Fruit fly (Drosophila melanogaster) whole organism, embryonic: ENCODE data around the gene CG17744.

ENCODE experiments used
- Awh ChIP-seq: fragments of 200-800 bp; sonication (Bioruptor generic); IDR thresholded peaks from 2 replicates; pipeline ENCODE4, ENCODE4 v1.3.6; 2022; ENCODE audit warnings: missing biosample characterization, missing genetic modification characterization
- BEAF-32 ChIP-seq: fragments of 200-800 bp; sonication (Bioruptor generic); optimal IDR thresholded peaks from 3 replicates; lab custom pipeline; 2017; ENCODE audit warnings: missing biosample characterization, missing genetic modification characterization, mild to moderate bottlenecking, moderate library complexity, missing genetic modification reagents
- BtbVII ChIP-seq: fragments of 200-800 bp; sonication (Bioruptor generic); optimal IDR thresholded peaks from 3 replicates; lab custom pipeline; 2017; ENCODE audit warnings: missing biosample characterization, mild to moderate bottlenecking, missing genetic modification characterization
- CG10209 ChIP-seq: fragments of 200-800 bp; sonication (Bioruptor generic); optimal IDR thresholded peaks from 3 replicates; lab custom pipeline; 2017; ENCODE audit warnings: missing biosample characterization, mild to moderate bottlenecking, missing genetic modification characterization, missing genetic modification reagents
- CG10431 ChIP-seq: fragments of 200-800 bp; sonication (Bioruptor generic); optimal IDR thresholded peaks from 3 replicates; lab custom pipeline; 2018; ENCODE audit warnings: missing biosample characterization, mild to moderate bottlenecking, missing genetic modification characterization
- CG11398 ChIP-seq: fragments of 200-800 bp; sonication (Bioruptor generic); optimal IDR thresholded peaks from 2 replicates; lab custom pipeline; 2016; ENCODE audit warnings: missing biosample characterization, missing genetic modification characterization
- CG13296 ChIP-seq: fragments of 200-800 bp; sonication (Bioruptor generic); optimal IDR thresholded peaks from 3 replicates; lab custom pipeline; 2018; ENCODE audit warnings: missing biosample characterization, mild to moderate bottlenecking, missing genetic modification characterization
- CG13424 ChIP-seq: fragments of 200-800 bp; sonication (Bioruptor generic); optimal IDR thresholded peaks from 2 replicates; lab custom pipeline; 2019; ENCODE audit warnings: missing biosample characterization, mild to moderate bottlenecking, missing genetic modification characterization, moderate library complexity
- CG13624 ChIP-seq: fragments of 200-800 bp; sonication (Bioruptor generic); optimal IDR thresholded peaks from 2 replicates; lab custom pipeline; 2016; ENCODE audit warnings: missing biosample characterization, missing genetic modification characterization
- CG14014 ChIP-seq: fragments of 200-800 bp; sonication (Bioruptor generic); IDR thresholded peaks from 2 replicates; pipeline ENCODE4 v1.3.6; 2022; ENCODE audit warnings: missing biosample characterization, missing genetic modification characterization
- CG15601 ChIP-seq: fragments of 200-800 bp; sonication (Bioruptor generic); optimal IDR thresholded peaks from 3 replicates; lab custom pipeline; 2019; ENCODE audit warnings: missing biosample characterization, mild to moderate bottlenecking, missing genetic modification characterization, moderate library complexity
- CG17802 ChIP-seq: fragments of 200-800 bp; sonication (Bioruptor generic); optimal IDR thresholded peaks from 2 replicates; lab custom pipeline; 2018; ENCODE audit warnings: missing biosample characterization, mild to moderate bottlenecking, missing genetic modification characterization, moderate library complexity
- CG18262 ChIP-seq: fragments of 200-800 bp; optimal IDR thresholded peaks from 3 replicates; lab custom pipeline; 2019; ENCODE audit warnings: missing biosample characterization, mild to moderate bottlenecking, missing genetic modification characterization, moderate library complexity
- CG18764 ChIP-seq: fragments of 200-800 bp; sonication (Bioruptor generic); optimal IDR thresholded peaks from 3 replicates; lab custom pipeline; 2016; ENCODE audit warnings: missing biosample characterization, missing genetic modification characterization
- CG30403 ChIP-seq: fragments of 200-800 bp; sonication (Bioruptor generic); optimal IDR thresholded peaks from 3 replicates; lab custom pipeline; 2016; ENCODE audit warnings: missing biosample characterization, missing genetic modification characterization
- CG34224 ChIP-seq: fragments of 200-800 bp; sonication (Bioruptor generic); IDR thresholded peaks from 3 replicates; pipeline ENCODE4 v1.3.6; 2022; ENCODE audit warnings: missing biosample characterization, missing genetic modification characterization; ENCODE audit not compliant: partially characterized antibody
- CG34376 ChIP-seq: fragments of 200-800 bp; sonication (Bioruptor generic); optimal IDR thresholded peaks from 2 replicates; lab custom pipeline; 2018; ENCODE audit warnings: missing biosample characterization, mild to moderate bottlenecking, missing genetic modification characterization
- CG4404 ChIP-seq: fragments of 200-800 bp; sonication (Bioruptor generic); IDR thresholded peaks from 2 replicates; pipeline ENCODE4 v1.3.6; 2022; ENCODE audit warnings: missing biosample characterization, missing genetic modification characterization
- CG5953 ChIP-seq: fragments of 200-800 bp; sonication (Bioruptor generic); IDR thresholded peaks from 2 replicates; pipeline ENCODE4 v1.3.6; 2022; ENCODE audit warnings: missing biosample characterization, missing genetic modification characterization
- CG6854 ChIP-seq: fragments of 200-800 bp; sonication (Bioruptor generic); optimal IDR thresholded peaks from 3 replicates; lab custom pipeline; 2017; ENCODE audit warnings: missing biosample characterization, mild to moderate bottlenecking, missing genetic modification characterization
- CG7786 ChIP-seq: fragments of 200-800 bp; sonication (Bioruptor generic); optimal IDR thresholded peaks from 2 replicates; lab custom pipeline; 2016; ENCODE audit warnings: missing biosample characterization, missing genetic modification characterization
- CG7987 ChIP-seq: fragments of 200-800 bp; sonication (Bioruptor generic); optimal IDR thresholded peaks from 2 replicates; lab custom pipeline; 2018; ENCODE audit warnings: missing biosample characterization, mild to moderate bottlenecking, missing genetic modification characterization, moderate library complexity
- CkIIα-i1 ChIP-seq: fragments of 200-800 bp; sonication (Bioruptor generic); IDR thresholded peaks from 2 replicates; pipeline ENCODE4 v1.3.6; 2022; ENCODE audit warnings: missing biosample characterization, missing genetic modification characterization
- Fer3 ChIP-seq: fragments of 200-800 bp; sonication (Bioruptor generic); optimal IDR thresholded peaks from 2 replicates; lab custom pipeline; 2018; ENCODE audit warnings: missing biosample characterization, mild to moderate bottlenecking, missing genetic modification characterization, moderate library complexity
- HmgD ChIP-seq: fragments of 200-800 bp; sonication (Bioruptor generic); optimal IDR thresholded peaks from 3 replicates; lab custom pipeline; 2016; ENCODE audit warnings: missing biosample characterization, missing genetic modification characterization
- Hr51 ChIP-seq, 2 experiments: fragments of 200-800 bp; sonication (Bioruptor generic); optimal IDR thresholded peaks; 2 replicates in 1 of 2; 3 replicates in 1 of 2; lab custom pipeline; 2016 to 2018; ENCODE audit warnings: missing biosample characterization in 2 of 2, missing genetic modification characterization in 2 of 2, mild to moderate bottlenecking in 1 of 2, moderate library complexity in 1 of 2
- Mes4 ChIP-seq: fragments of 200-800 bp; sonication (Bioruptor generic); optimal IDR thresholded peaks from 2 replicates; lab custom pipeline; 2016; ENCODE audit warnings: missing biosample characterization, missing genetic modification characterization
- NC2β ChIP-seq: fragments of 200-800 bp; sonication (Bioruptor generic); optimal IDR thresholded peaks from 2 replicates; lab custom pipeline; 2016; ENCODE audit warnings: missing biosample characterization, missing genetic modification characterization
- Rx ChIP-seq: fragments of 200-800 bp; sonication (Bioruptor generic); IDR thresholded peaks from 2 replicates; pipeline ENCODE4 v1.3.6; 2022; ENCODE audit warnings: missing biosample characterization, missing genetic modification characterization
- Spps ChIP-seq: fragments of 200-800 bp; sonication (Bioruptor generic); optimal IDR thresholded peaks from 2 replicates; lab custom pipeline; 2018; ENCODE audit warnings: missing biosample characterization, mild to moderate bottlenecking, missing genetic modification characterization
- Taf1 ChIP-seq: fragments of 200-800 bp; sonication (Bioruptor generic); IDR thresholded peaks from 2 replicates; pipeline ENCODE4 v1.3.6; 2022; ENCODE audit warnings: missing biosample characterization, missing genetic modification characterization
- Vsx1 ChIP-seq: fragments of 200-800 bp; sonication (Bioruptor generic); optimal IDR thresholded peaks from 2 replicates; lab custom pipeline; 2017; ENCODE audit warnings: missing biosample characterization, mild to moderate bottlenecking, missing genetic modification characterization, missing genetic modification reagents
- ab ChIP-seq: fragments of 200-800 bp; sonication (Bioruptor generic); optimal IDR thresholded peaks from 2 replicates; lab custom pipeline; 2016; ENCODE audit warnings: missing biosample characterization, missing genetic modification characterization
- ash1 ChIP-seq: fragments of 200-800 bp; sonication (Bioruptor generic); optimal IDR thresholded peaks from 2 replicates; lab custom pipeline; 2018; ENCODE audit warnings: missing biosample characterization, mild to moderate bottlenecking, missing genetic modification characterization
- cas ChIP-seq: fragments of 200-800 bp; sonication (Bioruptor generic); IDR thresholded peaks from 2 replicates; pipeline ENCODE4 v1.3.6; 2022; ENCODE audit warnings: missing biosample characterization, missing genetic modification characterization
- caup ChIP-seq: fragments of 200-800 bp; sonication (Bioruptor generic); optimal IDR thresholded peaks from 3 replicates; lab custom pipeline; 2017; ENCODE audit warnings: missing biosample characterization, mild to moderate bottlenecking, missing genetic modification characterization, moderate library complexity; ENCODE audit not compliant: severe bottlenecking
- chinmo ChIP-seq: fragments of 200-800 bp; sonication (Bioruptor generic); IDR thresholded peaks from 4 replicates; pipeline ENCODE4 v1.3.6; 2022; ENCODE audit warnings: missing biosample characterization, missing genetic modification characterization; ENCODE audit not compliant: partially characterized antibody
- chm ChIP-seq: fragments of 200-800 bp; sonication (Bioruptor generic); IDR thresholded peaks from 2 replicates; pipeline ENCODE4 v1.3.6; 2022; ENCODE audit warnings: missing biosample characterization, missing genetic modification characterization
- esg ChIP-seq: fragments of 200-800 bp; sonication (Bioruptor generic); conservative IDR thresholded peaks from 2 replicates; pipeline ENCODE4 v1.3.6; 2022; ENCODE audit warnings: missing biosample characterization, missing genetic modification characterization
- exex ChIP-seq: fragments of 200-800 bp; sonication (Bioruptor generic); optimal IDR thresholded peaks from 4 replicates; lab custom pipeline; 2018; ENCODE audit warnings: missing biosample characterization, mild to moderate bottlenecking, missing genetic modification characterization, moderate library complexity
- h ChIP-seq: fragments of >200 bp; optimal IDR thresholded peaks from 2 replicates; lab custom pipeline; 2017
- ind ChIP-seq: fragments of 200-800 bp; sonication (Bioruptor generic); optimal IDR thresholded peaks from 3 replicates; lab custom pipeline; 2016; ENCODE audit warnings: missing biosample characterization, missing genetic modification characterization
- lbe ChIP-seq: fragments of 200-800 bp; sonication (Bioruptor generic); optimal IDR thresholded peaks from 2 replicates; lab custom pipeline; 2016; ENCODE audit warnings: missing biosample characterization, mild to moderate bottlenecking, missing genetic modification characterization
- mam ChIP-seq: fragments of 200-800 bp; sonication (Bioruptor generic); optimal IDR thresholded peaks from 3 replicates; lab custom pipeline; 2016; ENCODE audit warnings: missing biosample characterization, missing genetic modification characterization
- nerfin-1 ChIP-seq: fragments of 200-800 bp; sonication (Bioruptor generic); optimal IDR thresholded peaks from 3 replicates; lab custom pipeline; 2019; ENCODE audit warnings: missing biosample characterization, mild to moderate bottlenecking, missing genetic modification characterization, moderate library complexity
- pzg ChIP-seq: fragments of 200-800 bp; sonication (Bioruptor generic); optimal IDR thresholded peaks from 3 replicates; lab custom pipeline; 2018; ENCODE audit warnings: missing biosample characterization, mild to moderate bottlenecking, missing genetic modification characterization, moderate library complexity
- row ChIP-seq: fragments of 200-800 bp; sonication (Bioruptor generic); IDR thresholded peaks from 3 replicates; pipeline ENCODE4 v1.3.6; 2022; ENCODE audit warnings: missing biosample characterization, missing genetic modification characterization
- sens-2 ChIP-seq: fragments of 200-800 bp; sonication (Bioruptor generic); IDR thresholded peaks from 2 replicates; pipeline ENCODE4 v1.3.6; 2022; ENCODE audit warnings: missing biosample characterization, missing genetic modification characterization
- zen ChIP-seq: fragments of 200-800 bp; sonication (Bioruptor generic); optimal IDR thresholded peaks from 3 replicates; lab custom pipeline; 2018; ENCODE audit warnings: missing biosample characterization, mild to moderate bottlenecking, missing genetic modification characterization, moderate library complexity

The CG17744 gene

dm6 chr3L:6988942-6989569 is 37.5 kb downstream of the CG17744 start (continued):
- TF ChIP-seq h (no peak), BtbVII (GFP tag; lab: Kevin White, UChicago) (peak; percentile 94), CG17802 (tag; lab: Kevin White, UChicago) (peak; percentile 34), CG10431 (GFP tag; lab: Kevin White, UChicago) (peak; percentile 65), CG7987 (GFP tag; lab: Kevin White, UChicago) (peak; percentile 8), Mes4 (peak; percentile 25), pzg (no peak), ind (GFP tag; lab: Kevin White, UChicago) (peak; percentile 89), zen (tag; lab: Kevin White, UChicago) (peak; percentile 88), CG11398 (no peak), Taf1 (peak; percentile 65), CG34224 (GFP tag; lab: Robert Waterston, UW) (no peak), caup (GFP tag; lab: Kevin White, UChicago) (peak; percentile 89), chinmo (GFP tag; lab: Robert Waterston, UW) (no peak), CG18262 (tag; lab: Kevin White, UChicago) (peak; percentile 98), CkIIα-i1 (GFP tag; lab: Robert Waterston, UW) (no peak), chm (GFP tag; lab: Robert Waterston, UW) (peak; percentile 15; the same call in 1 of the 2 replicates), HmgD (no peak), nerfin-1 (tag; lab: Kevin White, UChicago) (peak; percentile 91), ash1 (no peak), BEAF-32 (GFP tag; lab: Kevin White, UChicago) (no peak), Vsx1 (GFP tag; lab: Kevin White, UChicago) (peak; percentile 78), cas (no peak), Awh (GFP tag; lab: Robert Waterston, UW) (peak; percentile 46; the same call in 1 of the 2 replicates), CG18764 (peak; percentile 82), Spps (tag; lab: Kevin White, UChicago) (peak; percentile 86), CG6854 (GFP tag; lab: Kevin White, UChicago) (peak; percentile 89), NC2β (peak; percentile 13), CG30403 (GFP tag; lab: Kevin White, UChicago) (peak; percentile 95), Rx (GFP tag; lab: Robert Waterston, UW) (peak; percentile 38; the same call in 1 of the 2 replicates), row (GFP tag; lab: Robert Waterston, UW) (peak; percentile 89), CG14014 (GFP tag; lab: Robert Waterston, UW) (peak; percentile 51; the same call in 1 of the 2 replicates), CG13424 (tag; lab: Kevin White, UChicago) (peak; percentile 94), CG10209 (peak; percentile 94), CG5953 (GFP tag; lab: Robert Waterston, UW) (peak; percentile 22; the same call in 1 of the 2 replicates), Hr51 (GFP tag; optimal IDR thresholded peaks at IDR 0.05; lab: Kevin White, UChicago) (peak; percentile 49 to 94), ab (GFP tag; lab: Kevin White, UChicago) (no peak), Fer3 (peak; percentile 84), lbe (GFP tag; lab: Kevin White, UChicago) (no peak), CG34376 (GFP tag; lab: Kevin White, UChicago) (peak; percentile 88), CG15601 (tag; lab: Kevin White, UChicago) (peak; percentile 86), CG13296 (GFP tag; lab: Kevin White, UChicago) (peak; percentile 96), CG7786 (GFP tag; lab: Kevin White, UChicago) (peak; percentile 20), CG13624 (GFP tag; lab: Kevin White, UChicago) (peak; percentile 78), CG4404 (peak; percentile 85), exex (tag; lab: Kevin White, UChicago) (peak; percentile 64), mam (peak; percentile 77), sens-2 (GFP tag; lab: Robert Waterston, UW) (no peak), esg (GFP tag; lab: Robert Waterston, UW) (peak; percentile 81)
